Fruit fly (Drosophila melanogaster) whole organism, embryonic: Measurements from ENCODE around the gene CG14646.
A peak's percentile ranks its signal among the peaks of the same experiment; 100 is the strongest.

Experiments used
- CG10147 ChIP-seq: fragments of 200-800 bp; sonication (Bioruptor generic); optimal IDR thresholded peaks from 2 replicates; lab custom pipeline; 2019; ENCODE audit warnings: missing biosample characterization, mild to moderate bottlenecking, missing genetic modification characterization, moderate library complexity
- CG1024 ChIP-seq: fragments of 200-800 bp; sonication (Bioruptor generic); IDR thresholded peaks from 2 replicates; pipeline ENCODE4 v1.3.6; 2022; ENCODE audit warnings: missing biosample characterization, missing genetic modification characterization
- CG12744 ChIP-seq: fragments of 200-800 bp; sonication (Bioruptor generic); optimal IDR thresholded peaks from 2 replicates; lab custom pipeline; 2016; ENCODE audit warnings: missing biosample characterization, missing genetic modification characterization
- CG12769 ChIP-seq: fragments of 200-800 bp; sonication (Bioruptor generic); optimal IDR thresholded peaks from 2 replicates; lab custom pipeline; 2019; ENCODE audit warnings: missing biosample characterization, mild to moderate bottlenecking, missing genetic modification characterization, moderate library complexity
- CG13123 ChIP-seq: fragments of 200-800 bp; sonication (Bioruptor generic); optimal IDR thresholded peaks from 2 replicates; lab custom pipeline; 2016; ENCODE audit warnings: missing biosample characterization, missing genetic modification characterization
- CG13296 ChIP-seq: fragments of 200-800 bp; sonication (Bioruptor generic); optimal IDR thresholded peaks from 3 replicates; lab custom pipeline; 2018; ENCODE audit warnings: missing biosample characterization, mild to moderate bottlenecking, missing genetic modification characterization
- CG15601 ChIP-seq: fragments of 200-800 bp; sonication (Bioruptor generic); optimal IDR thresholded peaks from 3 replicates; lab custom pipeline; 2019; ENCODE audit warnings: missing biosample characterization, mild to moderate bottlenecking, missing genetic modification characterization, moderate library complexity
- CG18011 ChIP-seq: fragments of 200-800 bp; sonication (Bioruptor generic); optimal IDR thresholded peaks from 2 replicates; lab custom pipeline; 2017; ENCODE audit warnings: missing biosample characterization, missing genetic modification characterization, mild to moderate bottlenecking, moderate library complexity, missing genotype
- CG1832 ChIP-seq: fragments of 200-800 bp; sonication (Bioruptor generic); optimal IDR thresholded peaks from 2 replicates; lab custom pipeline; 2017; ENCODE audit warnings: missing biosample characterization, mild to moderate bottlenecking, missing genetic modification characterization, inconsistent platforms
- CG30431 ChIP-seq: fragments of 200-800 bp; sonication (Bioruptor generic); optimal IDR thresholded peaks from 2 replicates; lab custom pipeline; 2017; ENCODE audit warnings: missing biosample characterization, missing genetic modification characterization
- CG3163 ChIP-seq: fragments of 200-800 bp; sonication (Bioruptor generic); optimal IDR thresholded peaks from 3 replicates; lab custom pipeline; 2016; ENCODE audit warnings: missing biosample characterization, missing genetic modification characterization
- CG42726 ChIP-seq: fragments of 200-800 bp; sonication (Bioruptor generic); IDR thresholded peaks from 2 replicates; pipeline ENCODE4 v1.3.6; 2022; ENCODE audit warnings: missing biosample characterization, missing genetic modification characterization; ENCODE audit not compliant: partially characterized antibody
- CG4360 ChIP-seq: fragments of 200-800 bp; sonication (Bioruptor generic); IDR thresholded peaks from 2 replicates; pipeline ENCODE4 v1.3.6; 2022; ENCODE audit warnings: missing biosample characterization, missing genetic modification characterization
- CG4424 ChIP-seq: fragments of 200-800 bp; sonication (Bioruptor generic); optimal IDR thresholded peaks from 3 replicates; lab custom pipeline; 2016; ENCODE audit warnings: missing biosample characterization, missing genetic modification characterization
- CG4617 ChIP-seq: fragments of 200-800 bp; sonication (Bioruptor generic); optimal IDR thresholded peaks from 3 replicates; lab custom pipeline; 2016; ENCODE audit warnings: missing biosample characterization, missing genetic modification characterization, borderline replicate concordance
- CG5180 ChIP-seq: fragments of 200-800 bp; sonication (Bioruptor generic); optimal IDR thresholded peaks from 3 replicates; lab custom pipeline; 2017; ENCODE audit warnings: missing biosample characterization, missing genetic modification characterization, mild to moderate bottlenecking, moderate library complexity, missing genetic modification reagents
- CG6689 ChIP-seq: fragments of 200-800 bp; sonication (Bioruptor generic); IDR thresholded peaks from 2 replicates; pipeline ENCODE4 v1.3.6; 2022; ENCODE audit warnings: missing biosample characterization, missing genetic modification characterization
- CG7556 ChIP-seq: fragments of 200-800 bp; sonication (Bioruptor generic); optimal IDR thresholded peaks from 2 replicates; lab custom pipeline; 2017; ENCODE audit warnings: missing biosample characterization, mild to moderate bottlenecking, missing genetic modification characterization
- CG8359 ChIP-seq: fragments of 200-800 bp; sonication (Bioruptor generic); optimal IDR thresholded peaks from 2 replicates; lab custom pipeline; 2017; ENCODE audit warnings: missing biosample characterization, mild to moderate bottlenecking, missing genetic modification characterization, borderline replicate concordance
- CG9437 ChIP-seq: fragments of 200-800 bp; sonication (Bioruptor generic); optimal IDR thresholded peaks from 2 replicates; lab custom pipeline; 2018; ENCODE audit warnings: missing biosample characterization, mild to moderate bottlenecking, missing genetic modification characterization
- Dfd ChIP-seq, 2 experiments: fragments of >200 bp; optimal IDR thresholded peaks; 2 replicates each; lab custom pipeline; 2017; ENCODE audit warnings: missing biosample characterization in 2 of 2, missing genetic modification characterization in 2 of 2
- Dip3 ChIP-seq: fragments of 200-800 bp; sonication (Bioruptor generic); optimal IDR thresholded peaks from 3 replicates; lab custom pipeline; 2016; ENCODE audit warnings: missing biosample characterization, missing genetic modification characterization
- Dll ChIP-seq: fragments of 200-800 bp; sonication (Bioruptor generic); IDR thresholded peaks from 4 replicates; pipeline ENCODE4 v1.3.6; 2022; ENCODE audit warnings: missing biosample characterization, missing genetic modification characterization; ENCODE audit not compliant: partially characterized antibody
- Hey ChIP-seq: fragments of 200-800 bp; sonication (Bioruptor generic); optimal IDR thresholded peaks from 3 replicates; lab custom pipeline; 2018; ENCODE audit warnings: missing biosample characterization, mild to moderate bottlenecking, missing genetic modification characterization
- MBD-R2 ChIP-seq: fragments of 200-800 bp; sonication (Bioruptor generic); IDR thresholded peaks from 2 replicates; pipeline ENCODE4 v1.3.6; 2022; ENCODE audit warnings: missing biosample characterization, missing genetic modification characterization
- Mrtf ChIP-seq: fragments of 200-800 bp; sonication (Bioruptor generic); IDR thresholded peaks from 3 replicates; pipeline ENCODE4 v1.3.6; 2022; ENCODE audit warnings: missing biosample characterization, missing genetic modification characterization
- NC2β ChIP-seq: fragments of 200-800 bp; sonication (Bioruptor generic); optimal IDR thresholded peaks from 2 replicates; lab custom pipeline; 2016; ENCODE audit warnings: missing biosample characterization, missing genetic modification characterization
- Nf-YC ChIP-seq: fragments of 200-800 bp; optimal IDR thresholded peaks from 3 replicates; lab custom pipeline; 2019; ENCODE audit warnings: missing biosample characterization, mild to moderate bottlenecking, missing genetic modification characterization, moderate library complexity
- Opbp ChIP-seq: fragments of 200-800 bp; sonication (Bioruptor generic); IDR thresholded peaks from 3 replicates; pipeline ENCODE4 v1.3.6; 2022; ENCODE audit warnings: missing biosample characterization, missing genetic modification characterization; ENCODE audit not compliant: partially characterized antibody
- Ssrp ChIP-seq: fragments of 200-800 bp; sonication (Bioruptor generic); optimal IDR thresholded peaks from 2 replicates; lab custom pipeline; 2018; ENCODE audit warnings: missing biosample characterization, mild to moderate bottlenecking, missing genetic modification characterization, moderate library complexity
- Tbp ChIP-seq: fragments of >200 bp; optimal IDR thresholded peaks from 2 replicates; lab custom pipeline; 2018; ENCODE audit warnings: missing biosample characterization, missing genetic modification characterization
- btn ChIP-seq: fragments of 200-800 bp; sonication (Bioruptor generic); optimal IDR thresholded peaks from 2 replicates; lab custom pipeline; 2016; ENCODE audit warnings: missing biosample characterization, missing genetic modification characterization
- croc ChIP-seq: fragments of 200-800 bp; sonication (Bioruptor generic); conservative IDR thresholded peaks from 3 replicates; pipeline ENCODE4 v1.3.6; 2022; ENCODE audit warnings: missing biosample characterization, missing genetic modification characterization
- da ChIP-seq: fragments of 200-800 bp; sonication (Bioruptor generic); optimal IDR thresholded peaks from 2 replicates; lab custom pipeline; 2016; ENCODE audit warnings: missing biosample characterization, missing genetic modification characterization
- fd96Cb ChIP-seq: fragments of 200-800 bp; sonication (Bioruptor generic); optimal IDR thresholded peaks from 2 replicates; lab custom pipeline; 2018; ENCODE audit warnings: missing biosample characterization, mild to moderate bottlenecking, missing genetic modification characterization, moderate library complexity
- h ChIP-seq: fragments of >200 bp; optimal IDR thresholded peaks from 2 replicates; lab custom pipeline; 2017
- lbe ChIP-seq: fragments of 200-800 bp; sonication (Bioruptor generic); optimal IDR thresholded peaks from 2 replicates; lab custom pipeline; 2016; ENCODE audit warnings: missing biosample characterization, mild to moderate bottlenecking, missing genetic modification characterization
- mam ChIP-seq: fragments of 200-800 bp; sonication (Bioruptor generic); optimal IDR thresholded peaks from 3 replicates; lab custom pipeline; 2016; ENCODE audit warnings: missing biosample characterization, missing genetic modification characterization
- ranshi ChIP-seq: fragments of 200-800 bp; sonication (Bioruptor generic); IDR thresholded peaks from 2 replicates; pipeline ENCODE4 v1.3.6; 2022; ENCODE audit warnings: missing biosample characterization, missing genetic modification characterization
- row ChIP-seq: fragments of 200-800 bp; sonication (Bioruptor generic); IDR thresholded peaks from 3 replicates; pipeline ENCODE4 v1.3.6; 2022; ENCODE audit warnings: missing biosample characterization, missing genetic modification characterization
- scrt ChIP-seq: fragments of 200-800 bp; sonication (Bioruptor generic); optimal IDR thresholded peaks from 2 replicates; lab custom pipeline; 2018; ENCODE audit warnings: missing biosample characterization, mild to moderate bottlenecking, missing genetic modification characterization, moderate library complexity
- sima ChIP-seq: fragments of 200-800 bp; sonication (Bioruptor generic); optimal IDR thresholded peaks from 2 replicates; lab custom pipeline; 2016; ENCODE audit warnings: missing biosample characterization, missing genetic modification characterization
- stc ChIP-seq: fragments of 200-800 bp; sonication (Bioruptor generic); IDR thresholded peaks from 2 replicates; pipeline ENCODE4 v1.3.6; 2022; ENCODE audit warnings: missing biosample characterization, missing genetic modification characterization
- sug ChIP-seq: fragments of 200-800 bp; optimal IDR thresholded peaks from 2 replicates; lab custom pipeline; 2019; ENCODE audit warnings: missing biosample characterization, mild to moderate bottlenecking, missing genetic modification characterization, moderate library complexity
- tin ChIP-seq: fragments of 200-800 bp; sonication (Bioruptor generic); optimal IDR thresholded peaks from 3 replicates; lab custom pipeline; 2016; ENCODE audit warnings: missing biosample characterization, missing genetic modification characterization
- tna ChIP-seq: fragments of 200-800 bp; sonication (Bioruptor generic); IDR thresholded peaks from 2 replicates; pipeline ENCODE4 v1.3.6; 2022; ENCODE audit warnings: missing biosample characterization, missing genetic modification characterization; ENCODE audit not compliant: partially characterized antibody
- trem ChIP-seq: fragments of 200-800 bp; optimal IDR thresholded peaks from 3 replicates; lab custom pipeline; 2019; ENCODE audit warnings: missing biosample characterization, mild to moderate bottlenecking, missing genetic modification characterization, moderate library complexity
- wdn ChIP-seq: fragments of 200-800 bp; sonication (Bioruptor generic); IDR thresholded peaks from 2 replicates; pipeline ENCODE4 v1.3.6; 2022; ENCODE audit warnings: missing biosample characterization, missing genetic modification characterization
- yki ChIP-seq: fragments of >200 bp; optimal IDR thresholded peaks from 3 replicates; lab custom pipeline; 2018
- zfh2 ChIP-seq: fragments of 200-800 bp; sonication (Bioruptor generic); optimal IDR thresholded peaks from 2 replicates; lab custom pipeline; 2016; ENCODE audit warnings: missing biosample characterization, missing genetic modification characterization

The CG14646 gene

dm6 chr3R:4399810-4400496, 9.8 kb downstream of the CG14646 start (continued):
- TF ChIP-seq CG3163 (GFP tag; lab: Kevin White, UChicago) (no peak), ranshi (GFP tag; lab: Robert Waterston, UW) (0 out of 2 replicates have a peak, but pooled peaks have one; percentile 22), CG4424 (GFP tag; lab: Kevin White, UChicago) (no peak), CG4360 (GFP tag; lab: Robert Waterston, UW) (no peak), CG8359 (GFP tag; lab: Kevin White, UChicago) (no peak), Mrtf (GFP tag; lab: Robert Waterston, UW) (no peak), MBD-R2 (GFP tag; lab: Robert Waterston, UW) (peak; percentile 69), yki (no peak), NC2β (GFP tag; lab: Kevin White, UChicago) (no peak), lbe (no peak), Hey (no peak), fd96Cb (peak; percentile 10), Ssrp (tag; lab: Kevin White, UChicago) (peak; percentile 35), trem (no peak), CG42726 (GFP tag; lab: Robert Waterston, UW) (0 out of 2 replicates have a peak, but pooled peaks have one; percentile 44), CG4617 (GFP tag; lab: Kevin White, UChicago) (peak; percentile 40), CG10147 (GFP tag; lab: Kevin White, UChicago) (peak; percentile 20), CG12744 (GFP tag; lab: Kevin White, UChicago) (no peak), CG5180 (GFP tag; lab: Kevin White, UChicago) (no peak), Dfd (GFP tag; optimal IDR thresholded peaks at IDR 0.05; lab: Kevin White, UChicago) (peak in 1 of 2 experiments; percentile 55), sug (tag; lab: Kevin White, UChicago) (peak; percentile 36), CG15601 (tag; lab: Kevin White, UChicago) (peak; percentile 12), CG13123 (GFP tag; lab: Kevin White, UChicago) (no peak), Dip3 (GFP tag; lab: Kevin White, UChicago) (peak; percentile 4), da (GFP tag; lab: Kevin White, UChicago) (no peak), mam (GFP tag; lab: Kevin White, UChicago) (peak; percentile 15), Opbp (peak; percentile 56; the same call in 1 of the 3 replicates), CG18011 (no peak), CG13296 (GFP tag; lab: Kevin White, UChicago) (no peak), CG1832 (GFP tag; lab: Kevin White, UChicago) (no peak), sima (GFP tag; lab: Kevin White, UChicago) (no peak), Dll (GFP tag; lab: Robert Waterston, UW) (0 out of 4 replicates have a peak, but pooled peaks have one; percentile 12), row (GFP tag; lab: Robert Waterston, UW) (peak; percentile 87), stc (GFP tag; lab: Robert Waterston, UW) (no peak), wdn (GFP tag; lab: Robert Waterston, UW) (no peak), scrt (GFP tag; lab: Kevin White, UChicago) (no peak), croc (GFP tag; lab: Robert Waterston, UW) (no peak), CG6689 (GFP tag; lab: Robert Waterston, UW) (no peak), Nf-YC (tag; lab: Kevin White, UChicago) (peak; percentile 2), CG30431 (GFP tag; lab: Kevin White, UChicago) (no peak), tna (GFP tag; lab: Robert Waterston, UW) (no peak), tin (GFP tag; lab: Kevin White, UChicago) (peak; percentile 19), CG7556 (GFP tag; lab: Kevin White, UChicago) (no peak), Tbp (GFP tag; lab: Kevin White, UChicago) (no peak), CG1024 (GFP tag; lab: Robert Waterston, UW) (peak; percentile 96), btn (GFP tag; lab: Kevin White, UChicago) (no peak), CG12769 (tag; lab: Kevin White, UChicago) (no peak), h (lab: Kevin White, UChicago) (no peak), zfh2 (GFP tag; lab: Kevin White, UChicago) (peak; percentile 12), CG9437 (GFP tag; lab: Kevin White, UChicago) (peak; percentile 38)
